Fruit fly (Drosophila melanogaster) whole organism, wandering third instar larva: ENCODE results near the gene CG45012.
A peak's percentile ranks its signal among the peaks of the same experiment; 100 is the strongest.

Source experiments
- CG32264 ChIP-seq: fragments of 200-800 bp; sonication (Bioruptor generic); optimal IDR thresholded peaks from 2 replicates; lab custom pipeline; 2016; ENCODE audit warnings: missing biosample characterization, missing genetic modification characterization
- CG9705 ChIP-seq: fragments of 200-800 bp; sonication (Bioruptor generic); optimal IDR thresholded peaks from 2 replicates; lab custom pipeline; 2018; ENCODE audit warnings: missing biosample characterization, mild to moderate bottlenecking, missing genetic modification characterization
- Dfd ChIP-seq: fragments of >200 bp; optimal IDR thresholded peaks from 2 replicates; lab custom pipeline; 2017; ENCODE audit warnings: missing biosample characterization, missing genetic modification characterization
- Dif ChIP-seq: fragments of 200-275, 200-300 bp; sonication (Bioruptor generic); optimal IDR thresholded peaks from 2 replicates; lab custom pipeline; 2018; ENCODE audit warnings: missing biosample characterization, missing genetic modification characterization; ENCODE audit not compliant: partially characterized antibody
- GATAd ChIP-seq: sonication (Bioruptor generic); optimal IDR thresholded peaks from 2 replicates; lab custom pipeline; 2016; ENCODE audit warnings: missing biosample characterization, missing genetic modification characterization
- HLH106 ChIP-seq: fragments of 200-800 bp; optimal IDR thresholded peaks from 3 replicates; lab custom pipeline; 2019; ENCODE audit warnings: missing biosample characterization, mild to moderate bottlenecking, missing genetic modification characterization, moderate library complexity
- Hnf4 ChIP-seq: fragments of 200-800 bp; sonication (Bioruptor generic); optimal IDR thresholded peaks from 2 replicates; lab custom pipeline; 2016; ENCODE audit warnings: missing biosample characterization, mild to moderate bottlenecking, missing genetic modification characterization
- Hr78 ChIP-seq: fragments of >200 bp; optimal IDR thresholded peaks from 2 replicates; lab custom pipeline; 2017; ENCODE audit warnings: missing biosample characterization, missing genetic modification characterization
- Hr83 ChIP-seq: fragments of 200-300 bp; sonication (Bioruptor generic); optimal IDR thresholded peaks from 2 replicates; lab custom pipeline; 2016; ENCODE audit warnings: missing biosample characterization, mild to moderate bottlenecking, missing genetic modification characterization, moderate library complexity; ENCODE audit not compliant: poor library complexity, severe bottlenecking
- Jra ChIP-seq: sonication (Bioruptor generic); optimal IDR thresholded peaks from 2 replicates; lab custom pipeline; 2016; ENCODE audit warnings: missing biosample characterization, missing genetic modification characterization
- Myc ChIP-seq: fragments of >200 bp; optimal IDR thresholded peaks from 2 replicates; lab custom pipeline; 2017
- Rel ChIP-seq, 2 experiments: fragments of 200-800 bp; sonication (Bioruptor generic) in 1 of 2; optimal IDR thresholded peaks; 2 replicates in 1 of 2; 3 replicates in 1 of 2; lab custom pipeline; 2016 to 2019; ENCODE audit warnings: mild to moderate bottlenecking in 2 of 2, missing biosample characterization in 2 of 2, missing genetic modification characterization in 2 of 2, moderate library complexity in 1 of 2
- Sp1 ChIP-seq: fragments of 200-800 bp; sonication (Bioruptor generic); optimal IDR thresholded peaks from 3 replicates; lab custom pipeline; 2019; ENCODE audit warnings: missing biosample characterization, mild to moderate bottlenecking, missing genetic modification characterization, moderate library complexity
- Vsx2 ChIP-seq: fragments of 200-300, 225-300 bp; sonication (Bioruptor generic); optimal IDR thresholded peaks from 2 replicates; lab custom pipeline; 2018; ENCODE audit warnings: missing biosample characterization, missing genetic modification characterization; ENCODE audit not compliant: partially characterized antibody
- br ChIP-seq: fragments of 200-800 bp; sonication (Bioruptor generic); optimal IDR thresholded peaks from 2 replicates; lab custom pipeline; 2016; ENCODE audit warnings: missing biosample characterization, missing genetic modification characterization
- dl ChIP-seq, 2 experiments: fragments of 175-275, 200-275 bp in 1 of 2; fragments of 200-275 bp in 1 of 2; sonication (Bioruptor generic); optimal IDR thresholded peaks; lab custom pipeline; 2018; ENCODE audit warnings: mild to moderate bottlenecking in 2 of 2, missing biosample characterization in 2 of 2, missing genetic modification characterization in 2 of 2, moderate library complexity in 2 of 2; ENCODE audit not compliant: partially characterized antibody in 2 of 2, insufficient read depth in 1 of 2
- dmrt93B ChIP-seq: fragments of 200-800 bp; sonication (Bioruptor generic); optimal IDR thresholded peaks from 2 replicates; lab custom pipeline; 2018; ENCODE audit warnings: missing biosample characterization, mild to moderate bottlenecking, missing genetic modification characterization
- dsf ChIP-seq: sonication (Bioruptor generic); optimal IDR thresholded peaks from 2 replicates; lab custom pipeline; 2016; ENCODE audit warnings: missing biosample characterization, missing genetic modification characterization, borderline replicate concordance
- foxo ChIP-seq, 2 experiments: fragments of 200-800 bp; sonication (Bioruptor generic); optimal IDR thresholded peaks; 2 replicates in 1 of 2; 3 replicates in 1 of 2; lab custom pipeline; 2016 to 2017; ENCODE audit warnings: missing biosample characterization in 2 of 2, missing genetic modification characterization in 2 of 2
- fru ChIP-seq: fragments of 200-800 bp; sonication (Bioruptor generic); optimal IDR thresholded peaks from 3 replicates; lab custom pipeline; 2016; ENCODE audit warnings: missing biosample characterization, mild to moderate bottlenecking, missing genetic modification characterization
- h ChIP-seq: fragments of 200-800 bp; sonication (Bioruptor generic); optimal IDR thresholded peaks from 3 replicates; lab custom pipeline; 2016; ENCODE audit warnings: missing biosample characterization, mild to moderate bottlenecking, missing genetic modification characterization
- jim ChIP-seq: fragments of 175-275, 200-325 bp; sonication (Bioruptor generic); optimal IDR thresholded peaks from 2 replicates; lab custom pipeline; 2016; ENCODE audit warnings: missing biosample characterization, mild to moderate bottlenecking, missing genetic modification characterization
- pan ChIP-seq: fragments of >200 bp; optimal IDR thresholded peaks from 2 replicates; lab custom pipeline; 2017
- psq ChIP-seq: fragments of 200-800 bp; sonication (Bioruptor generic); optimal IDR thresholded peaks from 3 replicates; lab custom pipeline; 2017; ENCODE audit warnings: missing biosample characterization, mild to moderate bottlenecking, missing genetic modification characterization, moderate library complexity
- rgr ChIP-seq: fragments of 200-800 bp; sonication (Bioruptor generic); optimal IDR thresholded peaks from 3 replicates; lab custom pipeline; 2016; ENCODE audit warnings: missing biosample characterization, mild to moderate bottlenecking, missing genetic modification characterization
- sage ChIP-seq: fragments of 200-800 bp; sonication (Bioruptor generic); optimal IDR thresholded peaks from 2 replicates; lab custom pipeline; 2016; ENCODE audit warnings: missing biosample characterization, mild to moderate bottlenecking, missing genetic modification characterization
- sv ChIP-seq: fragments of 200-800 bp; sonication (Bioruptor generic); optimal IDR thresholded peaks from 3 replicates; lab custom pipeline; 2016; ENCODE audit warnings: missing biosample characterization, missing genetic modification characterization
- tai ChIP-seq: sonication (Bioruptor generic); optimal IDR thresholded peaks from 2 replicates; lab custom pipeline; 2016; ENCODE audit warnings: missing biosample characterization, missing genetic modification characterization
- usp ChIP-seq: fragments of >200 bp; optimal IDR thresholded peaks from 2 replicates; lab custom pipeline; 2017; ENCODE audit warnings: missing biosample characterization, missing genetic modification characterization
- woc ChIP-seq: sonication (Bioruptor generic); optimal IDR thresholded peaks from 2 replicates; lab custom pipeline; 2016; ENCODE audit warnings: missing biosample characterization, mild to moderate bottlenecking, missing genetic modification characterization

CG45012 gene

DNA sequence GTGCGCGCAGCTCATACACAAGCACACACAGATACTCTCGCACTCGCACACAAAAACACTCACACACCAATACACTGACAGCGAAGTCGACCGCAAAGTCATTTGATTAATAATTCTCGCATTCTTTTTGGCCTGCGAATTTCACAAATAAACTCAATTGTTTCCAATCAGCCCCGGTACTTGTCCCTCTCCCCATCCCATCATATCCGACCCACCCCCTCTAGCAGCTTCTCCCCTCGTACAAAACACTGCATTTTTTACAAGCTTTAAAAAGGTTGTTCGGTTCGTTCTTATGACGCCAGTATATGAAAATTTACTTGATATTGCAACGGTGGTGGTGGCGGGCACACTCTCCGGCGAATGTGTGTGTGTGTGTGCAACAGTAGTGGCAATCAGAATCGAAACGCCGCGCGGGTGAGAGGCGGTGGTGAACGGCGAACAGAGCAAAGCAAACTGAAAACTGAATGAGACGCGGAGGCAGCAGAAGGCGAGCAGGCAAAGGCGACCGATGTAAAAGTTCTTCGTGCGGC is 26.6 kb upstream of the CG45012 start (continued):
- TF ChIP-seq sage (GFP tag; lab: Kevin White, UChicago) (peak; percentile 41), foxo (GFP tag; optimal IDR thresholded peaks at IDR 0.05; lab: Kevin White, UChicago) (peak; percentile 20 to 51)

DNA sequence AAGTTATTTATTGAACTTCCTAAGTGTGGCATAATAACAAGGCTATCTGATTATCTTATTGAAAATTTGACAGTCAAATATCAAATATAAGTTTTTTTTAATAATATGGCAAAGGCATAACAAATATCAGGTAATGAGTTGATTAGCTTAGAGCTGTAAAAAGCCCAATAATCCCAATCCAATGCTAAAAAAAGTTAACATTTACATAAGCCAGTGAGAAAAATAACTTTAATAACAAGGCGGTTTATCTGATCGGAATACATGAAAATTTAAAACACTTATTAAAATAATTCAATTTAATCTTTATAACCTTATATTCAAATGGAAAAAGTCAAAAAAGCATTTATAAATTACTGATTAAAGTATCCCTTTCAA is 26.1 kb upstream of the CG45012 start:
- TF ChIP-seq psq (GFP tag; lab: Kevin White, UChicago) (no peak), Myc (peak; percentile 100)

DNA sequence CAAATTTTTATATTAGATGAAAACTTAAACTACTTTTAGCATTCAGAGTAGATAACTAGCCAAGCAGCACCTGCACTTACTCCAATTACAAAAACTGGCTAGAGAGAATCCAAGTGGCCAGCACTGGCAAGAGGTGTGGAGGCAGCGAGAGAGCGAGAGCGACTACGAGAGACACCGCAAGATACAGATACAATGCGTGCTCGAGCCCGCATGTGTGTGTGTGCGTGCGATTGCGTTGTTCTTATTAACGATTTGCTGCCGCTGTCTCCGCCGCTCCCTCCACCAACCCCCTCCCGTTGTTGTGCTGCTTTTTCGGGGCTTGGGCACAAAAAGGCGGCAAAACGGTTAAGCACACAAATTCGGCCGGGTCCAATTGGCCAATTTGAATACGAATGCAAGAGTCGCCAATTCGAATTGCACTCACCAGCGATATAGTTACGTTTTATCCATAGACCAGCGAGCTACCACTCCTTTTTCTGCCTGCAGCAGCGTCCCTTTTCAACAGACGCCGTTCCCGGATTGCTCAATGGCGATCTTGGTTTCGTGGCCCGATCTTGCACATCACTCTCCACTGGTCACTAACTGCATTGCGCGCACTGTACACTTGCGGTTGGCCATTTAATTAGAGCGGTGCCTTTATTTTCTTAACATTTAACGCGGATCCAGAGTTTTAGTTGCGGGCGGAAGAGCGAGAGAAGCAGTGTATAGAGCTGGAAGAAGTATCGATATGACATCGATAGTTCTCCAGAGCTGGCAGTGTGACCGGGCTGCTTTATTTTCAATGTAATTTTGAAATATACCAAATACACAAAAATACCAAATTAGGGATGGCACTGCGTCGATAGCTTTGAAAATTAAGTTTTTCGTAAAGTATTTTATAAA is 25.5 kb upstream of the CG45012 start, which contains the start of gene crol:
Gene crol (minus strand): TSS at position 737 of the 882 bp plus-strand sequence.
- TF ChIP-seq rgr (GFP tag; lab: Kevin White, UChicago) (no peak), Myc (peak; percentile 85), HLH106 (tag; lab: Kevin White, UChicago) (peak; percentile 8), foxo (GFP tag; optimal IDR thresholded peaks at IDR 0.05; lab: Kevin White, UChicago) (no peak), CG32264 (no peak), GATAd (GFP tag; lab: Kevin White, UChicago) (no peak), Rel (GFP tag; optimal IDR thresholded peaks at IDR 0.05; lab: Kevin White, UChicago) (no peak), Rel (tag; optimal IDR thresholded peaks at IDR 0.05; lab: Kevin White, UChicago) (peak; percentile 95), CG9705 (peak; percentile 19), br (GFP tag; lab: Kevin White, UChicago) (peak; percentile 3), psq (GFP tag; lab: Kevin White, UChicago) (peak; percentile 78), dl (GFP tag; optimal IDR thresholded peaks at IDR 0.05; lab: Kevin White, UChicago; ENCODE audit: insufficient read depth in 1 of 2, partially characterized antibody in 2 of 2) (peak; percentile 74 to 81), dsf (GFP tag; lab: Kevin White, UChicago) (peak; percentile 0), Hnf4 (GFP tag; lab: Kevin White, UChicago) (peak; percentile 33), pan (lab: Kevin White, UChicago) (no peak), Dif (GFP tag; lab: Kevin White, UChicago) (peak; percentile 79), jim (GFP tag; lab: Kevin White, UChicago) (peak; percentile 84), Hr78 (no peak), Vsx2 (GFP tag; lab: Kevin White, UChicago) (peak; percentile 58), woc (peak; percentile 76), Hr83 (peak; percentile 38), usp (GFP tag; lab: Kevin White, UChicago) (no peak), h (GFP tag; lab: Kevin White, UChicago) (peak; percentile 29), tai (no peak), fru (GFP tag; lab: Kevin White, UChicago) (no peak)

DNA sequence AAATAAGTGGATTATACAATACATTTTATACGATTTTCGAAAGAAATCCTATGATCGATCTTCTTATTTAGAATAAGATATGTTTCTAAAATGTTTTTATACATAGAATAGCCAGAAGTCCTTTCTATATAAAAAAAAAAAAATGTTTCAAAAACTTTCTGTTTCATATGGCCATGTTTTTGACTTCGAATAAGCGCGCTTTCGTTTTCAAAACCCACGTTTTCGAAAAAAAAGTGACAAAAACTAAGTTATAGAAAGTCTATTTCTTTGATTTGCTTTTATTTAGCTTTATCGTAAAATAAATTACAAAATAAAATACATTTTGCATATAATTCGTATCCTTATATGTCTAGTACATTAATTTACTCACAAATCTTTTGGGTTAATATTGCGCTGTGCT is 24.6 kb upstream of the CG45012 start:
- TF ChIP-seq HLH106 (tag; lab: Kevin White, UChicago), result no peak
- TF ChIP-seq Jra (GFP tag; lab: Kevin White, UChicago), result no peak
- TF ChIP-seq Hnf4 (GFP tag; lab: Kevin White, UChicago), result no peak
- no peak for TF ChIP-seq Sp1 (GFP tag; lab: Kevin White, UChicago)
- no peak for TF ChIP-seq tai
- no peak for TF ChIP-seq Dif (GFP tag; lab: Kevin White, UChicago)
- no peak for TF ChIP-seq Rel (GFP tag; optimal IDR thresholded peaks at IDR 0.05; lab: Kevin White, UChicago)
- TF ChIP-seq Rel (tag; optimal IDR thresholded peaks at IDR 0.05; lab: Kevin White, UChicago), result no peak
- no peak for TF ChIP-seq h (GFP tag; lab: Kevin White, UChicago)
- no peak for TF ChIP-seq Dfd (GFP tag; lab: Kevin White, UChicago)
- no peak for TF ChIP-seq sv (GFP tag; lab: Kevin White, UChicago)
- TF ChIP-seq dl (GFP tag; optimal IDR thresholded peaks at IDR 0.05; lab: Kevin White, UChicago; ENCODE audit: insufficient read depth in 1 of 2, partially characterized antibody in 2 of 2), result no peak
- no peak for TF ChIP-seq CG32264
- no peak for TF ChIP-seq fru (GFP tag; lab: Kevin White, UChicago)
- TF ChIP-seq Vsx2 (GFP tag; lab: Kevin White, UChicago), result no peak
- TF ChIP-seq Hr78, result no peak
- TF ChIP-seq dmrt93B (GFP tag; lab: Kevin White, UChicago), result no peak
